Worm (Caenorhabditis elegans) whole organism, late embryonic: Measurements from ENCODE around the gene ZK430.5.

Experiments
- ets-4 ChIP-seq: sonication (generic microtip); optimal IDR thresholded peaks from 2 replicates; lab custom pipeline; 2016; ENCODE audit warnings: missing genetic modification characterization, missing compliant biosample characterization
- rnt-1 ChIP-seq: sonication (generic microtip); optimal IDR thresholded peaks from 2 replicates; lab custom pipeline; 2016; ENCODE audit warnings: missing genetic modification characterization, missing compliant biosample characterization

- TF ChIP-seq rnt-1 (tag; lab: Kevin White, UChicago) = no peak
- no peak for TF ChIP-seq ets-4 (tag; lab: Kevin White, UChicago)
These were observed 35.7 kb upstream of the ZK430.5 start for ce11 chrII:4369715-4370114.
